Worm (Caenorhabditis elegans) whole organism, L2 larva: Measurements from ENCODE around the gene hlh-28.

Experiments
- nhr-10 ChIP-seq: sonication (generic microtip); optimal IDR thresholded peaks from 2 replicates; lab custom pipeline; 2017; ENCODE audit warnings: missing biosample characterization, missing genetic modification characterization
- nhr-77 ChIP-seq: fragments of 150-350 bp; optimal IDR thresholded peaks from 2 replicates; lab custom pipeline; 2014; ENCODE audit warnings: missing biosample characterization, missing genetic modification characterization
- sem-4 ChIP-seq: fragments of 150-350 bp; optimal IDR thresholded peaks from 2 replicates; lab custom pipeline; 2014; ENCODE audit warnings: missing biosample characterization, missing genetic modification reagents, missing genetic modification characterization
- ztf-11 ChIP-seq: sonication (generic microtip); optimal IDR thresholded peaks from 2 replicates; lab custom pipeline; 2017; ENCODE audit warnings: missing biosample characterization, missing genetic modification characterization

- no peak for TF ChIP-seq ztf-11 (tag; lab: Kevin White, UChicago)
- no peak for TF ChIP-seq nhr-10 (tag; lab: Kevin White, UChicago)
- no peak for TF ChIP-seq nhr-77
- TF ChIP-seq sem-4, result no peak
Observed at ce11 chrX:17510523-17510922, 40.3 kb upstream of the hlh-28 start.
